Worm (Caenorhabditis elegans): Measurements from ENCODE around the gene Y55F3AM.5.

- no peak for TF ChIP-seq unc-130 (tag; optimal IDR thresholded peaks at IDR 0.05)
- no peak for TF ChIP-seq nhr-28 (tag; optimal IDR thresholded peaks at IDR 0.05)
These were observed 27.9 kb upstream of the Y55F3AM.5 start for ce11 chrIV:971122-971521.
